Fruit fly (Drosophila melanogaster) whole organism, adult: ENCODE data around the gene cyr.

Experiments used
- CG11617 ChIP-seq: fragments of 200-800 bp; sonication (Bioruptor generic); optimal IDR thresholded peaks from 2 replicates; lab custom pipeline; 2017; ENCODE audit warnings: mild to moderate bottlenecking, missing biosample characterization, missing genetic modification reagents, missing genetic modification characterization
- CG12768 ChIP-seq: fragments of 200-800 bp; sonication (Bioruptor generic); optimal IDR thresholded peaks from 2 replicates; lab custom pipeline; 2017; ENCODE audit warnings: missing biosample characterization, missing genetic modification characterization, mild to moderate bottlenecking, moderate library complexity, missing genetic modification reagents
- CG14711 ChIP-seq: fragments of 200-800 bp; sonication (Bioruptor generic); optimal IDR thresholded peaks from 2 replicates; lab custom pipeline; 2018; ENCODE audit warnings: missing biosample characterization, mild to moderate bottlenecking, missing genetic modification characterization, moderate library complexity
- CG1620 ChIP-seq: fragments of 200-800 bp; sonication (Bioruptor generic); optimal IDR thresholded peaks from 2 replicates; lab custom pipeline; 2016; ENCODE audit warnings: missing biosample characterization, missing genetic modification characterization
- CG33017 ChIP-seq: fragments of 200-800 bp; sonication (Bioruptor generic); optimal IDR thresholded peaks from 2 replicates; lab custom pipeline; 2018; ENCODE audit warnings: missing biosample characterization, mild to moderate bottlenecking, missing genetic modification characterization, moderate library complexity
- CG5204 ChIP-seq: fragments of 200-800 bp; sonication (Bioruptor generic); optimal IDR thresholded peaks from 2 replicates; lab custom pipeline; 2016; ENCODE audit warnings: missing biosample characterization, missing genetic modification characterization
- CG7045 ChIP-seq: fragments of 200-800 bp; sonication (Bioruptor generic); optimal IDR thresholded peaks from 2 replicates; lab custom pipeline; 2017; ENCODE audit warnings: missing biosample characterization, mild to moderate bottlenecking, missing genetic modification characterization
- CG7101 ChIP-seq: fragments of 200-800 bp; sonication (Bioruptor generic); optimal IDR thresholded peaks from 2 replicates; lab custom pipeline; 2018; ENCODE audit warnings: missing biosample characterization, mild to moderate bottlenecking, missing genetic modification characterization, moderate library complexity
- Clk ChIP-seq: fragments of 200-800 bp; sonication (Bioruptor generic); optimal IDR thresholded peaks from 2 replicates; lab custom pipeline; 2017; ENCODE audit warnings: missing biosample characterization, missing genetic modification characterization
- Crg-1 ChIP-seq: fragments of 200-800 bp; sonication (Bioruptor generic); optimal IDR thresholded peaks from 2 replicates; lab custom pipeline; 2016; ENCODE audit warnings: missing biosample characterization, missing genetic modification characterization
- Hr96 ChIP-seq: fragments of 200-800 bp; sonication (Bioruptor generic); optimal IDR thresholded peaks from 2 replicates; lab custom pipeline; 2016; ENCODE audit warnings: missing biosample characterization, missing genetic modification characterization
- Mnt ChIP-seq: fragments of 200-800 bp; sonication (Bioruptor generic); optimal IDR thresholded peaks from 2 replicates; lab custom pipeline; 2016; ENCODE audit warnings: missing biosample characterization, mild to moderate bottlenecking, missing genetic modification characterization
- bab1 ChIP-seq: fragments of 200-800 bp; sonication (Bioruptor generic); optimal IDR thresholded peaks from 3 replicates; lab custom pipeline; 2019; ENCODE audit warnings: missing biosample characterization, mild to moderate bottlenecking, missing genetic modification characterization, moderate library complexity
- cic ChIP-seq: fragments of 200-800 bp; sonication (Bioruptor generic); optimal IDR thresholded peaks from 2 replicates; lab custom pipeline; 2017; ENCODE audit warnings: missing biosample characterization, mild to moderate bottlenecking, missing genetic modification characterization, moderate library complexity
- cnc ChIP-seq, 2 experiments: fragments of >200 bp; optimal IDR thresholded peaks; 2 replicates each; lab custom pipeline; 2017
- kay ChIP-seq: fragments of 200-800 bp; sonication (Bioruptor generic); peaks from one replicate; lab custom pipeline; 2016; ENCODE audit warnings: missing biosample characterization, missing genetic modification characterization, borderline replicate concordance
- ovo ChIP-seq: fragments of 200-800 bp; sonication (Bioruptor generic); optimal IDR thresholded peaks from 2 replicates; lab custom pipeline; 2016; ENCODE audit warnings: missing biosample characterization, missing genetic modification characterization
- pad ChIP-seq: fragments of 200-800 bp; sonication (Bioruptor generic); optimal IDR thresholded peaks from 3 replicates; lab custom pipeline; 2017; ENCODE audit warnings: missing biosample characterization, missing genetic modification characterization, mild to moderate bottlenecking, moderate library complexity, missing genetic modification reagents
- tj ChIP-seq: fragments of 200-800 bp; sonication (Bioruptor generic); optimal IDR thresholded peaks from 3 replicates; lab custom pipeline; 2017; ENCODE audit warnings: missing biosample characterization, mild to moderate bottlenecking, missing genetic modification characterization, moderate library complexity
- toe ChIP-seq: fragments of 200-800 bp; sonication (Bioruptor generic); optimal IDR thresholded peaks from 2 replicates; lab custom pipeline; 2016; ENCODE audit warnings: missing biosample characterization, missing genetic modification characterization

Gene cyr

DNA sequence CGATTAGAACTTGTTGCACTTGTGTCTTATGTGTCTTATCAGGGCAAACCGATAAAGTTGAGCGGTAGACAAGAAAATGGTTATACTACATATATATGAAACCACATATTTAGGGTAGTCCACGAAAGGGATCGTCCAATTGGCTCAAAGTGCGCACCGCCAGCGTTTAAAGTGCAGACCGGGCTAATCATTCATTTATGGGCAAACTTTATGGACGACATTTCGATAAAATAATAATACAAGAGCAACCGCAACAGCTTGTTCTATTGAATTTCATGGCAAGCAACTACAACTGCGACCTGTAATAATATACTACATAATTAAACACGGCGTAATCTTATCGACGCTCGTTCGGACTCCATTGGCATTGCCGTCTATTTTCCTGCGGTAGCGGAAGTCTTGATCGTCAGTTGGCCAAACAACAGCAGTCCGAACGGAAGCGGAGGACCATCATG lies at the start of gene cyr, which contains the start of gene CG2120:
Gene cyr (minus strand): TSS at position 294 of the 455 bp plus-strand sequence.
Gene CG2120 (plus strand): TSS at position 405 of the 455 bp plus-strand sequence.
- TF ChIP-seq bab1, result no peak
- no peak for TF ChIP-seq CG5204 (GFP tag; lab: Kevin White, UChicago)
- no peak for TF ChIP-seq CG1620 (GFP tag; lab: Kevin White, UChicago)
- TF ChIP-seq CG33017 (tag; lab: Kevin White, UChicago), result no peak
- no peak for TF ChIP-seq Hr96 (GFP tag; lab: Kevin White, UChicago)
- TF ChIP-seq CG11617 (GFP tag; lab: Kevin White, UChicago), result no peak
- no peak for TF ChIP-seq kay
- TF ChIP-seq Clk (GFP tag; lab: Kevin White, UChicago), result no peak
- TF ChIP-seq toe (GFP tag; lab: Kevin White, UChicago), result no peak
- TF ChIP-seq Mnt (GFP tag; lab: Kevin White, UChicago), result no peak

DNA sequence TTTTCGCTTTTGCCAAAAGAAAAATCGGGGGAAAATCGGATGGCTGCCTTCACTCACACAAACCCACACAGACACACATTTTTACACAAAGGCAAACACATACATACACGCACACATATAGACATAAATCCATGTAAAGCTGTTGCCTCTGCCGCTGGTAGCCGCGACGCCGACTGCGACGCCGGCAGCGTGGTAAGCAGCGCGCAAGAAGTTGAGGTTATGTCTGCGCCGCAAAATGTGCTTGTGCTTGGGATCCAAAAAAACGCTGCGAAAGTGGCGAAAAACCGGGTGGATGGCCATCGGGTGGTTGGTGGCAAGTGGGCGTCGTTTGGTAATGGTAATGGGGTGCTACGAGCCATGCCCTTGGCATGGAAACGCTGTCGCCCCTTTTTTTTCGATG lies 44.3 kb upstream of the cyr start:
- no peak for TF ChIP-seq CG33017 (tag; lab: Kevin White, UChicago)
- no peak for TF ChIP-seq Clk (GFP tag; lab: Kevin White, UChicago)
- TF ChIP-seq Hr96 (GFP tag; lab: Kevin White, UChicago), result no peak
- no peak for TF ChIP-seq ovo (GFP tag; lab: Kevin White, UChicago)
- no peak for TF ChIP-seq CG11617 (GFP tag; lab: Kevin White, UChicago)
- TF ChIP-seq Mnt (GFP tag; lab: Kevin White, UChicago), result no peak
- TF ChIP-seq CG1620 (GFP tag; lab: Kevin White, UChicago), result no peak
- TF ChIP-seq CG7045 (GFP tag; lab: Kevin White, UChicago), result no peak
- TF ChIP-seq tj (GFP tag; lab: Kevin White, UChicago), result no peak
- no peak for TF ChIP-seq bab1
- no peak for TF ChIP-seq CG7101 (tag; lab: Kevin White, UChicago)
- no peak for TF ChIP-seq kay
- TF ChIP-seq Crg-1, result no peak

DNA sequence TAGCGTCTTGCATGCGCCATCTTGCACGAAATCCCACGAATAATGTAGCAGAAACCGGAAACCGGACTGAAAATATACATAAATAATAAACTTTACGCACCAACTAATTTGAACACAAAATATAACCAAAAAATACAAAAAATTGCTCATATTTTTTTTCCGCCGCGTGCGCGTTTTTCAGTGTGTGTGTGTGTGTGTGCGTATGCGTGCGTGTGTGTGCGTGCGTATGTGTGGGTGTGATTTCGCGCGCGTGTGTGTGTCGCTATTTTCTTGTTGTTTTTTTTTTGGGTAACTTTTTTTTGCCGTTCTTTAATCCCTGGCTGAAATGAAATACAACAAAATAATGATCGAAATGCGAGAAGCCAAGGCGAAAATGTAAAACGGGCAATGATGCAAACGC lies 43.5 kb upstream of the cyr start:
- TF ChIP-seq CG1620 (GFP tag; lab: Kevin White, UChicago) (no peak), kay (no peak), CG11617 (GFP tag; lab: Kevin White, UChicago) (no peak), tj (GFP tag; lab: Kevin White, UChicago) (no peak), cic (GFP tag; lab: Kevin White, UChicago) (no peak), Clk (GFP tag; lab: Kevin White, UChicago) (no peak), Mnt (GFP tag; lab: Kevin White, UChicago) (no peak), CG14711 (tag; lab: Kevin White, UChicago) (no peak)

DNA sequence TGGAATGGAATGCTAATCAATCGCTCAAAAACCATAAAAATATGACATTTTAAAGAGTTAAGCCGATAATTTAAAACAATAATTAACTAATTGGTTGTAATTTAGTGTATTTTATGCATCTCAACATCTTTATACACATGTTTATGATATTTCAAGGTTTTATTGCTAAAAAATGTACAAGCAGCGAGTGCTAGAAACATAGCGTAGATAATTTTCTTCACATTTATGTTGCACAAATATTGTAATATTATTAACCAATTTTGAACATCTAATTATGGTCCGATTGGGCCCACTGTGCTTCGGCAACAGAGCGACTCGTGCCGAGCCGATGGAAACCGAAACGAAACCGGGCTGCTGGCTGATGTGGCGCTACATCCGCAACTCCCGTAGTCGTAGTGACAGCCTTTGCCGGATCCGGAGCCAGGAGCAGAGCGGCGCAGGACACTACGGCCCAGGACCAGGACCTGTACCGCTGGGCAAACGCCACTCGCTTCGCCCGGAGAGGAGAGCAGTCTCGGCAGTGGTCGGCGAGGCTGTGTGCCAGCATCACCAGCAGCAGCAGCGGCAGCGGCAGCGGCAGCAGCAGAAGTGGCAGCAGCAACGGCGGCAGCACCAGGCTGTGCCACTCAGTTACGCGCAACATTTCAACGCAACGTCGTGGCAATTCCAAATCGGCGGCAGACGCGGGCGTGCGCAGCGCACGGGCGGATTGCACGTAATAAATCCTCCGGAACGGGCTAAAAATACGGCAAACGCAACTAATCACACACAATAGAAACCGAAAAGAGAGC lies 42.8 kb upstream of the cyr start, which contains the start of gene sdt:
Gene sdt (plus strand): TSS at position 385 of the 791 bp plus-strand sequence.
- TF ChIP-seq CG12768 (GFP tag; lab: Kevin White, UChicago) (no peak), pad (GFP tag; lab: Kevin White, UChicago) (no peak), CG33017 (tag; lab: Kevin White, UChicago) (no peak), toe (GFP tag; lab: Kevin White, UChicago) (no peak), Hr96 (GFP tag; lab: Kevin White, UChicago) (no peak), tj (GFP tag; lab: Kevin White, UChicago) (no peak), Crg-1 (no peak), ovo (GFP tag; lab: Kevin White, UChicago) (no peak), CG7045 (GFP tag; lab: Kevin White, UChicago) (no peak), Mnt (GFP tag; lab: Kevin White, UChicago) (no peak), bab1 (no peak), cic (GFP tag; lab: Kevin White, UChicago) (no peak), CG7101 (tag; lab: Kevin White, UChicago) (no peak), CG11617 (GFP tag; lab: Kevin White, UChicago) (no peak), cnc (optimal IDR thresholded peaks at IDR 0.05; lab: Kevin White, UChicago) (no peak), CG14711 (tag; lab: Kevin White, UChicago) (no peak), CG1620 (GFP tag; lab: Kevin White, UChicago) (no peak), kay (no peak), CG5204 (GFP tag; lab: Kevin White, UChicago) (no peak)

DNA sequence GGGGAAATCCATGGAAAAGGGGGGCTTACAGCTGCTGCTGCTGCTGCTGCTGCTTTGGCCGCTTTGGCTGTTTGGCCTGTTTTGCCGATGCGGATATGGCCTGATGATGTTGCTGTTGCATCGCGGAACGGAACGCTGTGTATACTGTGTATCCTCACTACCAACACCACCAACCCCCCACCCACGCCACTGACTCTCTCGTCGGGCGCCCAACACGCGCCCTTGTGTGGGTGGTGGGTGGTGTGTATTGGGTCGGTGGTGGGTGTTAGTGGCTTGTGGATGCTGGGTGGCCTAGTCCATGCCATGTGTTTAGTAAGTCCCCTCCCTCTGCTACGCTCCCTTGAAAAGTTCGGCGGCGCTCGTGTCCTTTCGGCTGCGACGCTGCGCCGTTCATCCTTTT lies 42.2 kb upstream of the cyr start:
- TF ChIP-seq pad (GFP tag; lab: Kevin White, UChicago) (peak; percentile 17), Crg-1 (no peak), CG7101 (tag; lab: Kevin White, UChicago) (no peak)

DNA sequence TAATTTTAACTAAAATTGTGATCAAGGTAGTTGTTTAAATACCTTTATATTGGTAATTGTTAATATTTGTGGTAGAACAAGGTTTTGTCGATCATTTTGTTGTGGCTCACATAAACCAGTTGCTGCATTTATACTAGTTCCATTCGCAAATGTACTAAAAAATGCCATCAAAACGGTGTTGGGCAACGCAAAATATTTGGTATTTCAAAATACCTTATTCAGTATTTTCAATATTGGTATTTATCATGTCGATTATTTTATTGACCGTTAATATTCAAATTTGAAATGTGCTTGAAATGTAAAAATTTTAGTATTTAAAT lies 41.5 kb upstream of the cyr start, which contains the start of gene slpr:
Gene slpr (minus strand): TSS at position 156 of the 320 bp plus-strand sequence.
- TF ChIP-seq ovo (GFP tag; lab: Kevin White, UChicago) (no peak), Clk (GFP tag; lab: Kevin White, UChicago) (no peak), CG14711 (tag; lab: Kevin White, UChicago) (peak; percentile 38)
